Worm (Caenorhabditis elegans) whole organism, young adult: ENCODE results near the gene mboa-2.

Source experiments
- C06A6.2 ChIP-seq: fragments of 200-800 bp; sonication (Bioruptor generic); conservative IDR thresholded peaks from 2 replicates; pipeline ENCODE4 v1.3.6; 2022; ENCODE audit warnings: missing genetic modification characterization, missing compliant biosample characterization
- F23B12.7 ChIP-seq: sonication (generic microtip); optimal IDR thresholded peaks from 2 replicates; lab custom pipeline; 2017; ENCODE audit warnings: missing genetic modification characterization, mild to moderate bottlenecking, missing compliant biosample characterization, antibody characterized with exemption, moderate library complexity; ENCODE audit not compliant: insufficient read depth
- F57A8.1 ChIP-seq: fragments of 200-800 bp; sonication (Bioruptor generic); optimal IDR thresholded peaks from 2 replicates; lab custom pipeline; 2018; ENCODE audit warnings: mild to moderate bottlenecking, missing genetic modification characterization, moderate library complexity, missing compliant biosample characterization
- K12H6.12 ChIP-seq: fragments of 200-800 bp; sonication (Bioruptor generic); optimal IDR thresholded peaks from 2 replicates; lab custom pipeline; 2018; ENCODE audit warnings: mild to moderate bottlenecking, missing genetic modification characterization, missing compliant biosample characterization
- aptf-2 ChIP-seq: fragments of 200-800 bp; sonication (Bioruptor generic); conservative IDR thresholded peaks from 2 replicates; pipeline ENCODE4 v1.3.6; 2022; ENCODE audit warnings: missing genetic modification reagents, missing genetic modification characterization, missing compliant biosample characterization
- aptf-3 ChIP-seq: fragments of 200-800 bp; sonication (Bioruptor generic); IDR thresholded peaks from 2 replicates; pipeline ENCODE4 v1.3.6; 2022; ENCODE audit warnings: missing genetic modification characterization, missing compliant biosample characterization
- attf-5 ChIP-seq: fragments of 200-800 bp; sonication (Bioruptor generic); optimal IDR thresholded peaks from 2 replicates; lab custom pipeline; 2018; ENCODE audit warnings: mild to moderate bottlenecking, missing genetic modification characterization, missing compliant biosample characterization
- cebp-2 ChIP-seq: fragments of 200-800 bp; sonication (Bioruptor generic); IDR thresholded peaks from 2 replicates; pipeline ENCODE4 v1.3.6; 2022; ENCODE audit warnings: missing genetic modification characterization, missing compliant biosample characterization
- ceh-27 ChIP-seq: fragments of 200-800 bp; sonication (Bioruptor generic); optimal IDR thresholded peaks from 2 replicates; lab custom pipeline; 2018; ENCODE audit warnings: mild to moderate bottlenecking, missing genetic modification characterization, moderate library complexity, missing compliant biosample characterization
- ceh-40 ChIP-seq: fragments of 200-800 bp; sonication (Bioruptor generic); IDR thresholded peaks from 2 replicates; pipeline ENCODE4 v1.3.6; 2022; ENCODE audit warnings: missing genetic modification characterization, missing compliant biosample characterization
- ceh-58 ChIP-seq: fragments of 200-800 bp; sonication (Bioruptor generic); IDR thresholded peaks from 2 replicates; pipeline ENCODE4 v1.3.6; 2022; ENCODE audit warnings: missing genetic modification characterization, missing compliant biosample characterization
- ceh-79 ChIP-seq: sonication (generic microtip); optimal IDR thresholded peaks from 2 replicates; lab custom pipeline; 2017; ENCODE audit warnings: mild to moderate bottlenecking, missing genetic modification characterization, missing compliant biosample characterization
- chd-7 ChIP-seq: sonication (generic microtip); optimal IDR thresholded peaks from 2 replicates; lab custom pipeline; 2016; ENCODE audit warnings: mild to moderate bottlenecking, missing genetic modification characterization, moderate library complexity, missing compliant biosample characterization
- dpff-1 ChIP-seq: sonication (generic microtip); optimal IDR thresholded peaks from 2 replicates; lab custom pipeline; 2017; ENCODE audit warnings: mild to moderate bottlenecking, missing genetic modification characterization, missing compliant biosample characterization
- efl-1 ChIP-seq: fragments of 150-350 bp; optimal IDR thresholded peaks from 2 replicates; lab custom pipeline; 2014; ENCODE audit warnings: missing biosample characterization, missing genetic modification reagents, missing genetic modification characterization
- fkh-3 ChIP-seq: sonication (generic microtip); optimal IDR thresholded peaks from 2 replicates; lab custom pipeline; 2016; ENCODE audit warnings: mild to moderate bottlenecking, missing genetic modification characterization, missing compliant biosample characterization
- hrde-1 ChIP-seq: sonication (generic microtip); optimal IDR thresholded peaks from 2 replicates; lab custom pipeline; 2016; ENCODE audit warnings: missing genetic modification characterization, mild to moderate bottlenecking, missing compliant biosample characterization, moderate library complexity, missing genotype, missing genetic modification reagents, borderline replicate concordance
- lag-1 ChIP-seq: fragments of 200-800 bp; sonication (Bioruptor generic); IDR thresholded peaks from 2 replicates; pipeline ENCODE4 v1.3.6; 2022; ENCODE audit warnings: missing genetic modification reagents, missing genetic modification characterization, missing compliant biosample characterization
- lin-26 ChIP-seq: fragments of 200-800 bp; sonication (Bioruptor generic); IDR thresholded peaks from 2 replicates; pipeline ENCODE4 v1.3.6; 2022; ENCODE audit warnings: missing genetic modification reagents, missing genetic modification characterization, missing compliant biosample characterization
- lin-35 ChIP-seq, 3 experiments: fragments of 150-350 bp in 2 of 3; sonication (generic microtip) in 1 of 3; optimal IDR thresholded peaks; 2 replicates each; lab custom pipeline; 2014 to 2018; ENCODE audit warnings: missing biosample characterization in 3 of 3, missing genetic modification characterization in 3 of 3, missing genetic modification reagents in 3 of 3
- lin-40 ChIP-seq: sonication (generic microtip); optimal IDR thresholded peaks from 2 replicates; lab custom pipeline; 2016; ENCODE audit warnings: missing genetic modification characterization, mild to moderate bottlenecking, missing compliant biosample characterization, missing genotype, missing genetic modification reagents
- lsl-1 ChIP-seq: fragments of 200-800 bp; sonication (Bioruptor generic); optimal IDR thresholded peaks from 2 replicates; lab custom pipeline; 2018; ENCODE audit warnings: mild to moderate bottlenecking, missing genetic modification characterization, moderate library complexity, missing compliant biosample characterization
- madf-3 ChIP-seq: fragments of 200-800 bp; sonication (Bioruptor generic); IDR thresholded peaks from 2 replicates; pipeline ENCODE4 v1.3.6; 2022; ENCODE audit warnings: missing genetic modification reagents, missing genetic modification characterization, missing compliant biosample characterization
- madf-6 ChIP-seq: fragments of 200-800 bp; sonication (Bioruptor generic); IDR thresholded peaks from 2 replicates; pipeline ENCODE4 v1.3.6; 2022; ENCODE audit warnings: missing genetic modification reagents, missing genetic modification characterization, missing compliant biosample characterization
- madf-8 ChIP-seq: fragments of 200-800 bp; sonication (Bioruptor generic); conservative IDR thresholded peaks from 2 replicates; pipeline ENCODE4 v1.3.6; 2022; ENCODE audit warnings: missing genetic modification reagents, missing genetic modification characterization, missing compliant biosample characterization
- mcd-1 ChIP-seq: fragments of 200-800 bp; sonication (Bioruptor generic); IDR thresholded peaks from 2 replicates; pipeline ENCODE4 v1.3.6; 2022; ENCODE audit warnings: missing genetic modification reagents, missing genetic modification characterization, missing compliant biosample characterization
- mes-4 ChIP-seq: sonication (generic microtip); optimal IDR thresholded peaks from 2 replicates; lab custom pipeline; 2016; ENCODE audit warnings: missing genotype, missing genetic modification characterization, missing compliant biosample characterization
- nfyb-1 ChIP-seq: fragments of 200-800 bp; sonication (Bioruptor generic); IDR thresholded peaks from 2 replicates; pipeline ENCODE4 v1.3.6; 2022; ENCODE audit warnings: missing genetic modification reagents, missing genetic modification characterization, missing compliant biosample characterization
- nhr-120 ChIP-seq: fragments of 200-800 bp; sonication (Bioruptor generic); IDR thresholded peaks from 2 replicates; pipeline ENCODE4 v1.3.6; 2022; ENCODE audit warnings: missing genetic modification characterization, missing compliant biosample characterization
- nhr-27 ChIP-seq: fragments of 200-800 bp; sonication (Bioruptor generic); optimal IDR thresholded peaks from 2 replicates; lab custom pipeline; 2018; ENCODE audit warnings: mild to moderate bottlenecking, missing genetic modification characterization, moderate library complexity, missing compliant biosample characterization
- rcor-1 ChIP-seq: fragments of 200-800 bp; sonication (Bioruptor generic); IDR thresholded peaks from 2 replicates; pipeline ENCODE4 v1.3.6; 2022; ENCODE audit warnings: missing genetic modification reagents, missing genetic modification characterization, missing compliant biosample characterization
- rpc-1 ChIP-seq, 2 experiments: fragments of 150-350 bp in 1 of 2; sonication (generic microtip) in 1 of 2; optimal IDR thresholded peaks; 2 replicates each; lab custom pipeline; 2014 to 2018; ENCODE audit warnings: missing biosample characterization in 1 of 2, missing genetic modification characterization in 1 of 2, missing genetic modification reagents in 1 of 2, missing genotype in 1 of 2
- sdz-38 ChIP-seq: sonication (generic microtip); optimal IDR thresholded peaks from 2 replicates; lab custom pipeline; 2016; ENCODE audit warnings: missing genotype, missing genetic modification characterization, missing compliant biosample characterization
- sea-2 ChIP-seq: fragments of 200-800 bp; sonication (Bioruptor generic); IDR thresholded peaks from 2 replicates; pipeline ENCODE4 v1.3.6; 2022; ENCODE audit warnings: missing genetic modification characterization, missing compliant biosample characterization
- snpc-1.3 ChIP-seq: sonication (generic microtip); optimal IDR thresholded peaks from 2 replicates; lab custom pipeline; 2017; ENCODE audit warnings: missing genetic modification characterization, mild to moderate bottlenecking, missing compliant biosample characterization, antibody characterized with exemption, moderate library complexity, missing genotype, missing genetic modification reagents; ENCODE audit not compliant: insufficient read depth
- somi-1 ChIP-seq: fragments of 200-800 bp; sonication (Bioruptor generic); optimal IDR thresholded peaks from 2 replicates; lab custom pipeline; 2018; ENCODE audit warnings: mild to moderate bottlenecking, missing genetic modification characterization, missing compliant biosample characterization
- tbp1 ChIP-seq: fragments of 200-800 bp; sonication (Bioruptor generic); optimal IDR thresholded peaks from 2 replicates; lab custom pipeline; 2018; ENCODE audit warnings: mild to moderate bottlenecking, missing genetic modification characterization, missing compliant biosample characterization
- tbx-9 ChIP-seq: sonication (generic microtip); optimal IDR thresholded peaks from 2 replicates; lab custom pipeline; 2016; ENCODE audit warnings: borderline replicate concordance, missing genetic modification characterization, inconsistent platforms, missing compliant biosample characterization
- tlf-1 ChIP-seq: fragments of 200-800 bp; sonication (Bioruptor generic); optimal IDR thresholded peaks from 2 replicates; lab custom pipeline; 2018; ENCODE audit warnings: mild to moderate bottlenecking, missing genetic modification characterization, missing compliant biosample characterization
- xnd-1 ChIP-seq: sonication (generic microtip); optimal IDR thresholded peaks from 2 replicates; lab custom pipeline; 2016; ENCODE audit warnings: missing genotype, missing genetic modification reagents, missing genetic modification characterization, missing compliant biosample characterization
- zfh-2 ChIP-seq: fragments of 200-800 bp; sonication (Bioruptor generic); conservative IDR thresholded peaks from 2 replicates; pipeline ENCODE4 v1.3.6; 2022; ENCODE audit warnings: missing genetic modification reagents, missing genetic modification characterization, missing compliant biosample characterization
- ztf-22 ChIP-seq: fragments of 200-800 bp; sonication (Bioruptor generic); optimal IDR thresholded peaks from 2 replicates; lab custom pipeline; 2018; ENCODE audit warnings: mild to moderate bottlenecking, missing genetic modification characterization, moderate library complexity, missing compliant biosample characterization
- ztf-26 ChIP-seq: sonication (generic microtip); optimal IDR thresholded peaks from 2 replicates; lab custom pipeline; 2017; ENCODE audit warnings: missing genetic modification characterization, missing compliant biosample characterization

The mboa-2 gene

ce11 chrV:11076403-11076802, 45.9 kb downstream of the mboa-2 start (continued):
- TF ChIP-seq lin-26 (GFP tag; lab: Robert Waterston, UW) (peak; percentile 73; the same call in 1 of the 2 replicates), rcor-1 (GFP tag; lab: Robert Waterston, UW) (peak; percentile 75; the same call in 1 of the 2 replicates), sea-2 (GFP tag; lab: Robert Waterston, UW) (no peak), ceh-79 (tag; lab: Kevin White, UChicago) (no peak), rpc-1 (optimal IDR thresholded peaks at IDR 0.05; lab: Kevin White, UChicago) (no peak), rpc-1 (tag; optimal IDR thresholded peaks at IDR 0.05; lab: Kevin White, UChicago) (no peak), tbx-9 (tag; lab: Kevin White, UChicago) (no peak), tlf-1 (peak; percentile 78), lag-1 (GFP tag; lab: Robert Waterston, UW) (no peak), hrde-1 (tag; lab: Kevin White, UChicago) (peak; percentile 85), F57A8.1 (GFP tag; lab: Kevin White, UChicago) (no peak), ztf-22 (no peak), aptf-2 (GFP tag; lab: Robert Waterston, UW) (no peak), dpff-1 (tag; lab: Kevin White, UChicago) (no peak)

ce11 chrV:11076028-11076402, 46.3 kb downstream of the mboa-2 start:
- TF ChIP-seq lin-35 (GFP tag; optimal IDR thresholded peaks at IDR 0.05; lab: Kevin White, UChicago) (peak in 1 of 3 experiments; percentile 16), madf-8 (GFP tag; lab: Robert Waterston, UW) (peak; percentile 64), dpff-1 (tag; lab: Kevin White, UChicago) (peak; percentile 78), chd-7 (tag; lab: Kevin White, UChicago) (no peak), snpc-1.3 (tag; lab: Kevin White, UChicago) (peak; percentile 6), nhr-27 (tag; lab: Kevin White, UChicago) (no peak), madf-6 (GFP tag; lab: Robert Waterston, UW) (peak; percentile 87), sdz-38 (tag; lab: Kevin White, UChicago) (no peak), tbp1 (GFP tag; lab: Kevin White, UChicago) (no peak), xnd-1 (tag; lab: Kevin White, UChicago) (peak; percentile 76), ztf-26 (tag; lab: Kevin White, UChicago) (peak; percentile 11), efl-1 (GFP tag; lab: Kevin White, UChicago) (peak; percentile 65), aptf-3 (GFP tag; lab: Robert Waterston, UW) (no peak), cebp-2 (GFP tag; lab: Robert Waterston, UW) (no peak)
- TF ChIP-seq, all 124 proteins: peak for 8

- TF ChIP-seq madf-3 (GFP tag; lab: Robert Waterston, UW) (no peak), ceh-27 (GFP tag; lab: Kevin White, UChicago) (peak; percentile 73), efl-1 (GFP tag; lab: Kevin White, UChicago) (no peak), mes-4 (tag; lab: Kevin White, UChicago) (no peak), lin-35 (GFP tag; optimal IDR thresholded peaks at IDR 0.05; lab: Kevin White, UChicago) (no peak), zfh-2 (GFP tag; lab: Robert Waterston, UW) (peak; percentile 91), xnd-1 (tag; lab: Kevin White, UChicago) (no peak), lsl-1 (GFP tag; lab: Kevin White, UChicago) (no peak), ceh-40 (GFP tag; lab: Robert Waterston, UW) (0 out of 2 replicates have a peak, but pooled peaks have one; percentile 6), nfyb-1 (GFP tag; lab: Robert Waterston, UW) (peak; percentile 37; the same call in 1 of the 2 replicates), dpff-1 (tag; lab: Kevin White, UChicago) (no peak), K12H6.12 (tag; lab: Kevin White, UChicago) (peak; percentile 31), nhr-120 (GFP tag; lab: Robert Waterston, UW) (no peak), fkh-3 (tag; lab: Kevin White, UChicago) (no peak), somi-1 (GFP tag; lab: Kevin White, UChicago) (peak; percentile 23), nhr-27 (tag; lab: Kevin White, UChicago) (peak; percentile 9), F23B12.7 (tag; lab: Kevin White, UChicago) (no peak), ceh-58 (GFP tag; lab: Robert Waterston, UW) (no peak), C06A6.2 (GFP tag; lab: Robert Waterston, UW) (no peak), attf-5 (GFP tag; lab: Kevin White, UChicago) (peak; percentile 29), lin-40 (no peak), mcd-1 (GFP tag; lab: Robert Waterston, UW) (peak; percentile 43; the same call in 1 of the 2 replicates)
Observed at ce11 chrV:11075209-11076027, 46.9 kb downstream of the mboa-2 start.
